Fruit fly (Drosophila melanogaster): ENCODE results near the gene CG43373.

The CG43373 gene

dm6 chr3L:16483524-16484370 is 59.4 kb downstream of the CG43373 start, which contains the start of gene aos (continued):
- TF ChIP-seq dmrt11E (tag; optimal IDR thresholded peaks at IDR 0.05) (peak; percentile 96), CG18476 (GFP tag; optimal IDR thresholded peaks at IDR 0.05) (peak; percentile 88), danr (GFP tag; IDR thresholded peaks at IDR 0.05) (no peak), CG3838 (GFP tag; optimal IDR thresholded peaks at IDR 0.05) (peak; percentile 24), CG6791 (GFP tag; IDR thresholded peaks at IDR 0.05; ENCODE audit: partially characterized antibody) (peak; percentile 69; the same call in 2 of the 3 replicates), vvl (GFP tag; IDR thresholded peaks at IDR 0.05) (peak; percentile 86), Mad (GFP tag; optimal IDR thresholded peaks at IDR 0.05) (peak; percentile 62), CG7372 (GFP tag; IDR thresholded peaks at IDR 0.05) (peak; percentile 87), cas (GFP tag; IDR thresholded peaks at IDR 0.05) (peak; percentile 47; the same call in 1 of the 2 replicates), CG9727 (GFP tag; optimal IDR thresholded peaks at IDR 0.05) (peak; percentile 97), Gsc (GFP tag; IDR thresholded peaks at IDR 0.05) (peak; percentile 42; the same call in 1 of the 2 replicates), mirr (GFP tag; optimal IDR thresholded peaks at IDR 0.05) (no peak), Trl (optimal IDR thresholded peaks at IDR 0.05) (peak in 1 of 2 experiments; percentile 75), Trl (GFP tag; optimal IDR thresholded peaks at IDR 0.05) (peak; percentile 0), CG18011 (GFP tag; optimal IDR thresholded peaks at IDR 0.05) (peak; percentile 61), prd (optimal IDR thresholded peaks at IDR 0.05) (no peak), prd (GFP tag; IDR thresholded peaks at IDR 0.05) (peak; percentile 93), ab (GFP tag; optimal IDR thresholded peaks at IDR 0.05) (peak; percentile 11), HLHmδ (GFP tag; optimal IDR thresholded peaks at IDR 0.05) (peak; percentile 64), hbn (GFP tag; IDR thresholded peaks at IDR 0.05; ENCODE audit: partially characterized antibody) (no peak), eyg (GFP tag; optimal IDR thresholded peaks at IDR 0.05) (no peak), nerfin-1 (tag; optimal IDR thresholded peaks at IDR 0.05) (peak; percentile 84), dimm (GFP tag; IDR thresholded peaks at IDR 0.05) (peak; percentile 75), Lim3 (GFP tag; IDR thresholded peaks at IDR 0.05) (no peak), CG3847 (GFP tag; IDR thresholded peaks at IDR 0.05) (peak; percentile 83), CG3163 (GFP tag; optimal IDR thresholded peaks at IDR 0.05) (peak; percentile 9), CG7839 (tag; optimal IDR thresholded peaks at IDR 0.05) (peak; percentile 86), Lpt (GFP tag; optimal IDR thresholded peaks at IDR 0.05) (no peak), schlank (tag; optimal IDR thresholded peaks at IDR 0.05) (peak; percentile 32), inv (GFP tag; IDR thresholded peaks at IDR 0.05; ENCODE audit: partially characterized antibody) (no peak), crc (GFP tag; optimal IDR thresholded peaks at IDR 0.05) (no peak), D (optimal IDR thresholded peaks at IDR 0.05) (no peak), D (GFP tag; optimal IDR thresholded peaks at IDR 0.05) (peak; percentile 96), tup (GFP tag; optimal IDR thresholded peaks at IDR 0.05) (peak; percentile 57), Jarid2 (GFP tag; optimal IDR thresholded peaks at IDR 0.05) (peak; percentile 93), usp (GFP tag; optimal IDR thresholded peaks at IDR 0.05) (no peak), Lhr (GFP tag; optimal IDR thresholded peaks at IDR 0.05) (peak; percentile 42), Side (GFP tag; optimal IDR thresholded peaks at IDR 0.05) (peak; percentile 47), Scr (GFP tag; IDR thresholded peaks at IDR 0.05; ENCODE audit: partially characterized antibody) (0 out of 2 replicates have a peak, but pooled peaks have one; percentile 9), Hr3 (GFP tag; optimal IDR thresholded peaks at IDR 0.05) (peak; percentile 92), CG16779 (GFP tag; IDR thresholded peaks at IDR 0.05) (no peak), NC2β (GFP tag; optimal IDR thresholded peaks at IDR 0.05) (peak; percentile 41), CrebB (tag; optimal IDR thresholded peaks at IDR 0.05) (no peak), CG2129 (GFP tag; IDR thresholded peaks at IDR 0.05; ENCODE audit: partially characterized antibody) (no peak), br (optimal IDR thresholded peaks at IDR 0.05) (no peak), CG17186 (GFP tag; optimal IDR thresholded peaks at IDR 0.05) (no peak), HLH4C (GFP tag; IDR thresholded peaks at IDR 0.05; ENCODE audit: partially characterized antibody) (no peak), ham (GFP tag; IDR thresholded peaks at IDR 0.05) (no peak), Dp (GFP tag; optimal IDR thresholded peaks at IDR 0.05) (no peak), vfl (GFP tag; optimal IDR thresholded peaks at IDR 0.05) (peak; percentile 7)
